Worm (Caenorhabditis elegans) whole organism, L4 larva: ENCODE data around the gene R08C7.8.

ENCODE experiments used
- F44E2.7 ChIP-seq: fragments of 200-800 bp; sonication (Bioruptor generic); IDR thresholded peaks from 2 replicates; pipeline ENCODE4 v2.1.2; 2022; ENCODE audit warnings: missing genetic modification characterization, missing compliant biosample characterization
- T20F7.1 ChIP-seq: fragments of 200-800 bp; sonication (Bioruptor generic); optimal IDR thresholded peaks from 2 replicates; lab custom pipeline; 2018; ENCODE audit warnings: mild to moderate bottlenecking, missing genetic modification characterization, missing compliant biosample characterization
- Y75B8A.6 ChIP-seq: fragments of 200-800 bp; sonication (Bioruptor generic); IDR thresholded peaks from 2 replicates; pipeline ENCODE4 v1.3.6; 2022; ENCODE audit warnings: missing genetic modification reagents, missing genetic modification characterization, missing compliant biosample characterization
- ZK546.5 ChIP-seq, 2 experiments: sonication (generic microtip); optimal IDR thresholded peaks; 2 replicates each; lab custom pipeline; 2017; ENCODE audit warnings: missing biosample characterization in 2 of 2, missing genetic modification characterization in 2 of 2
- aha-1 ChIP-seq: fragments of 150-350 bp; peaks from one replicate; lab custom pipeline; 2014; ENCODE audit warnings: missing biosample characterization, missing genetic modification characterization
- arid-1 ChIP-seq: fragments of 200-800 bp; sonication (Bioruptor generic); conservative IDR thresholded peaks from 2 replicates; pipeline ENCODE4 v1.3.6; 2022; ENCODE audit warnings: missing genetic modification reagents, missing genetic modification characterization, missing compliant biosample characterization
- attf-4 ChIP-seq: sonication (generic microtip); optimal IDR thresholded peaks from 3 replicates; lab custom pipeline; 2017; ENCODE audit warnings: missing biosample characterization, missing genetic modification characterization
- ceh-82 ChIP-seq: sonication (generic microtip); optimal IDR thresholded peaks from 2 replicates; lab custom pipeline; 2017; ENCODE audit warnings: missing biosample characterization, missing genetic modification characterization
- cey-2 ChIP-seq: sonication (generic microtip); optimal IDR thresholded peaks from 3 replicates; lab custom pipeline; 2017; ENCODE audit warnings: missing genetic modification characterization, mild to moderate bottlenecking, missing compliant biosample characterization, antibody characterized with exemption, borderline replicate concordance; ENCODE audit not compliant: insufficient read depth
- dmd-8 ChIP-seq: fragments of 200-800 bp; sonication (Bioruptor generic); IDR thresholded peaks from 2 replicates; pipeline ENCODE4 v1.3.6; 2022; ENCODE audit warnings: missing genetic modification characterization, missing compliant biosample characterization
- dpl-1 ChIP-seq: fragments of 150-350 bp; optimal IDR thresholded peaks from 2 replicates; lab custom pipeline; 2014; ENCODE audit warnings: missing biosample characterization, missing genetic modification reagents, missing genetic modification characterization
- dve-1 ChIP-seq: sonication (generic microtip); optimal IDR thresholded peaks from 2 replicates; lab custom pipeline; 2017; ENCODE audit warnings: antibody characterized with exemption, mild to moderate bottlenecking, missing genetic modification characterization, missing compliant biosample characterization; ENCODE audit not compliant: insufficient read depth
- fkh-10 ChIP-seq: fragments of 150-350 bp; optimal IDR thresholded peaks from 2 replicates; lab custom pipeline; 2014; ENCODE audit warnings: missing biosample characterization, missing genetic modification reagents, missing genetic modification characterization
- fos-1 ChIP-seq: fragments of 150-350 bp; optimal IDR thresholded peaks from 2 replicates; lab custom pipeline; 2014; ENCODE audit warnings: missing biosample characterization, missing genetic modification characterization
- gei-8 ChIP-seq: fragments of 200-800 bp; sonication (Bioruptor generic); optimal IDR thresholded peaks from 2 replicates; lab custom pipeline; 2018; ENCODE audit warnings: mild to moderate bottlenecking, missing genetic modification characterization, missing compliant biosample characterization
- hif-1 ChIP-seq, 2 experiments: sonication (generic microtip); optimal IDR thresholded peaks; 2 replicates each; lab custom pipeline; 2016 to 2017; ENCODE audit warnings: missing compliant biosample characterization in 2 of 2, missing genetic modification characterization in 2 of 2, missing genetic modification reagents in 2 of 2, missing genotype in 2 of 2, mild to moderate bottlenecking in 1 of 2
- hlh-11 ChIP-seq: fragments of 200-800 bp; sonication (Bioruptor generic); optimal IDR thresholded peaks from 2 replicates; lab custom pipeline; 2018; ENCODE audit warnings: mild to moderate bottlenecking, missing genetic modification characterization, missing compliant biosample characterization
- hlh-30 ChIP-seq: sonication (generic microtip); optimal IDR thresholded peaks from 2 replicates; lab custom pipeline; 2017; ENCODE audit warnings: antibody characterized with exemption, mild to moderate bottlenecking, missing genetic modification characterization, missing compliant biosample characterization; ENCODE audit not compliant: insufficient read depth
- hmg-1.1 ChIP-seq: fragments of 200-800 bp; sonication (Bioruptor generic); IDR thresholded peaks from 2 replicates; pipeline ENCODE4 v1.3.6; 2022; ENCODE audit warnings: missing genetic modification reagents, missing genetic modification characterization, missing compliant biosample characterization
- lin-13 ChIP-seq: fragments of 150-350 bp; optimal IDR thresholded peaks from 2 replicates; lab custom pipeline; 2014; ENCODE audit warnings: missing biosample characterization, missing genetic modification reagents, missing genetic modification characterization
- lin-38 ChIP-seq: fragments of 200-800 bp; sonication (Bioruptor generic); IDR thresholded peaks from 2 replicates; pipeline ENCODE4 v1.3.6; 2022; ENCODE audit warnings: missing genetic modification reagents, missing genetic modification characterization, missing compliant biosample characterization
- lin-39 ChIP-seq: fragments of 150-350 bp; optimal IDR thresholded peaks from 2 replicates; lab custom pipeline; 2014; ENCODE audit warnings: missing biosample characterization, missing genetic modification reagents, missing genetic modification characterization
- lsy-2 ChIP-seq, 2 experiments: fragments of 150-350 bp in 1 of 2; sonication (generic microtip) in 1 of 2; optimal IDR thresholded peaks; 2 replicates each; lab custom pipeline; 2014 to 2017; ENCODE audit warnings: missing biosample characterization in 2 of 2, missing genetic modification characterization in 2 of 2
- madf-9 ChIP-seq: fragments of 200-800 bp; sonication (Bioruptor generic); conservative IDR thresholded peaks from 2 replicates; pipeline ENCODE4 v1.3.6; 2022; ENCODE audit warnings: missing genetic modification reagents, missing genetic modification characterization, missing compliant biosample characterization
- mdl-1 ChIP-seq, 2 experiments: fragments of 150-350 bp in 1 of 2; sonication (generic microtip) in 1 of 2; optimal IDR thresholded peaks; 2 replicates each; lab custom pipeline; 2014 to 2017; ENCODE audit warnings: missing biosample characterization in 2 of 2, missing genetic modification characterization in 2 of 2
- mep-1 ChIP-seq: fragments of 150-350 bp; sonication (generic microtip); optimal IDR thresholded peaks from 3 replicates; lab custom pipeline; 2014; ENCODE audit warnings: missing biosample characterization, missing genetic modification characterization
- mes-2 ChIP-seq: sonication (generic microtip); optimal IDR thresholded peaks from 2 replicates; lab custom pipeline; 2016; ENCODE audit warnings: missing genotype, mild to moderate bottlenecking, missing genetic modification characterization, missing compliant biosample characterization; ENCODE audit not compliant: poor library complexity, severe bottlenecking
- nhr-10 ChIP-seq: fragments of 150-350 bp; optimal IDR thresholded peaks from 2 replicates; lab custom pipeline; 2014; ENCODE audit warnings: missing biosample characterization, missing genetic modification characterization
- nhr-111 ChIP-seq: fragments of 200-800 bp; sonication (Bioruptor generic); optimal IDR thresholded peaks from 2 replicates; lab custom pipeline; 2018; ENCODE audit warnings: mild to moderate bottlenecking, missing genetic modification characterization, missing compliant biosample characterization
- nhr-237 ChIP-seq: sonication (generic microtip); optimal IDR thresholded peaks from 2 replicates; lab custom pipeline; 2017; ENCODE audit warnings: missing biosample characterization, missing genetic modification characterization
- nhr-25 ChIP-seq: sonication (generic microtip); optimal IDR thresholded peaks from 2 replicates; lab custom pipeline; 2017; ENCODE audit warnings: missing genetic modification characterization, mild to moderate bottlenecking, missing compliant biosample characterization, antibody characterized with exemption, moderate library complexity, borderline replicate concordance; ENCODE audit not compliant: insufficient read depth
- nhr-28 ChIP-seq: fragments of 150-350 bp; optimal IDR thresholded peaks from 2 replicates; lab custom pipeline; 2014; ENCODE audit warnings: missing biosample characterization, missing genetic modification characterization
- nhr-42 ChIP-seq: fragments of 200-800 bp; sonication (Bioruptor generic); IDR thresholded peaks from 2 replicates; pipeline ENCODE4 v1.3.6; 2022; ENCODE audit warnings: missing genetic modification characterization, missing compliant biosample characterization
- nhr-48 ChIP-seq: sonication (generic microtip); optimal IDR thresholded peaks from 2 replicates; lab custom pipeline; 2016; ENCODE audit warnings: mild to moderate bottlenecking, missing genetic modification characterization, missing compliant biosample characterization
- php-3 ChIP-seq: fragments of 200-800 bp; sonication (Bioruptor generic); IDR thresholded peaks from 2 replicates; pipeline ENCODE4 v1.3.6; 2022; ENCODE audit warnings: missing genetic modification reagents, missing genetic modification characterization, missing compliant biosample characterization
- saeg-2 ChIP-seq: fragments of 200-800 bp; sonication (Bioruptor generic); IDR thresholded peaks from 2 replicates; pipeline ENCODE4 v1.3.6; 2022; ENCODE audit warnings: missing genetic modification reagents, missing genetic modification characterization, missing compliant biosample characterization
- skn-1 ChIP-seq: fragments of 150-350 bp; optimal IDR thresholded peaks from 2 replicates; lab custom pipeline; 2014; ENCODE audit warnings: missing biosample characterization, missing genetic modification characterization
- snpc-4 ChIP-seq: fragments of 150-350 bp; optimal IDR thresholded peaks from 2 replicates; lab custom pipeline; 2014; ENCODE audit warnings: missing biosample characterization, missing genetic modification characterization
- tra-1 ChIP-seq: fragments of 200-800 bp; sonication (Bioruptor generic); IDR thresholded peaks from 2 replicates; pipeline ENCODE4 v1.3.6; 2022; ENCODE audit warnings: missing genetic modification reagents, missing genetic modification characterization, missing compliant biosample characterization
- unc-130 ChIP-seq: sonication (generic microtip); optimal IDR thresholded peaks from 2 replicates; lab custom pipeline; 2016; ENCODE audit warnings: missing genetic modification reagents, missing genetic modification characterization, missing compliant biosample characterization
- unc-39 ChIP-seq: sonication (generic microtip); optimal IDR thresholded peaks from 2 replicates; lab custom pipeline; 2017; ENCODE audit warnings: missing biosample characterization, missing genetic modification characterization
- unc-62 ChIP-seq, 3 experiments: fragments of 150-350 bp in 1 of 3; sonication (generic microtip); optimal IDR thresholded peaks in 2 of 3; peaks in 1 of 3; 1 replicate in 1 of 3; 2 replicates in 2 of 3; lab custom pipeline; 2014 to 2017; ENCODE audit warnings: missing biosample characterization in 3 of 3, missing genetic modification characterization in 3 of 3, missing genetic modification reagents in 3 of 3, missing genotype in 1 of 3
- vab-7 ChIP-seq: fragments of 200-800 bp; sonication (Bioruptor generic); IDR thresholded peaks from 2 replicates; pipeline ENCODE4 v1.3.6; 2022; ENCODE audit warnings: missing genetic modification reagents, missing genetic modification characterization, missing compliant biosample characterization
- zip-11 ChIP-seq: fragments of 200-800 bp; sonication (Bioruptor generic); IDR thresholded peaks from 2 replicates; pipeline ENCODE4 v1.3.6; 2022; ENCODE audit warnings: missing genetic modification characterization, missing compliant biosample characterization
- ztf-11 ChIP-seq: fragments of 150-350 bp; optimal IDR thresholded peaks from 2 replicates; lab custom pipeline; 2014; ENCODE audit warnings: missing biosample characterization, missing genetic modification characterization
- ztf-7 ChIP-seq: fragments of 150-350 bp; optimal IDR thresholded peaks from 2 replicates; lab custom pipeline; 2014; ENCODE audit warnings: missing biosample characterization, missing genetic modification characterization

Gene R08C7.8

DNA sequence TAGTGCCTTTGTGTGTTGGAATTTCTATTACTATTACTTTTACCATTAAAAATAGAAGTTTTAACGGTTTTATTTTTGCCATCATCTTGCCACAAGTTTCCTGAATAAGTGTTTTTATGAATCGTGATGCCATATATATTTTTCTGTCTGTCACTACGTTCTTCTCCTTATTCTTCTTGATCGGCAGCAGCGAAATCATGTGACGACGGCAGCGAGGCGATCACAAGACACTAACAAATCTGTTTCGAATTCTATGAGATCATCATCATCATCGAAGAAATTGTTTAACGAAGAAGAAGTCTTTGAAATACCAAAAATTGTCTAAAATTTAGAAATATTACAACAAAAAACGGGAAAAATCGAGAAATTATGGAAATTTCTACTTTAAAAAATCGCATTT lies 31.9 kb downstream of the R08C7.8 start:
- TF ChIP-seq fkh-10 (GFP tag; lab: Kevin White, UChicago): no peak
- TF ChIP-seq zip-11: no peak
- peak; percentile 66 for TF ChIP-seq dve-1 (tag; lab: Kevin White, UChicago)
- TF ChIP-seq mdl-1 (tag; optimal IDR thresholded peaks at IDR 0.05; lab: Kevin White, UChicago): peak in 1 of 2 experiments; percentile 28
- TF ChIP-seq hlh-11 (tag; lab: Kevin White, UChicago): peak; percentile 67
- peak; percentile 4 for TF ChIP-seq nhr-25 (tag; lab: Kevin White, UChicago)
- peak; percentile 91 for TF ChIP-seq hlh-30
- TF ChIP-seq lsy-2 (tag; optimal IDR thresholded peaks at IDR 0.05; lab: Kevin White, UChicago): peak in 1 of 2 experiments; percentile 52
- TF ChIP-seq T20F7.1 (GFP tag; lab: Kevin White, UChicago): peak; percentile 18
- TF ChIP-seq aha-1 (tag; lab: Kevin White, UChicago): peak; percentile 32
- no peak for TF ChIP-seq fos-1 (tag; lab: Kevin White, UChicago)
- no peak for TF ChIP-seq nhr-10 (tag; lab: Kevin White, UChicago)
- TF ChIP-seq hif-1 (tag; optimal IDR thresholded peaks at IDR 0.05; lab: Kevin White, UChicago): peak in 1 of 2 experiments; percentile 3
- TF ChIP-seq dpl-1 (GFP tag; lab: Kevin White, UChicago): peak; percentile 20
- no peak for TF ChIP-seq nhr-237
- TF ChIP-seq Y75B8A.6 (GFP tag; lab: Robert Waterston, UW): no peak
- peak; percentile 60 for TF ChIP-seq nhr-28 (tag; lab: Kevin White, UChicago)
- no peak for TF ChIP-seq saeg-2
- TF ChIP-seq dmd-8 (GFP tag; lab: Robert Waterston, UW): no peak
- TF ChIP-seq mep-1: peak; percentile 66
- no peak for TF ChIP-seq vab-7 (GFP tag; lab: Robert Waterston, UW)
- TF ChIP-seq skn-1 (tag; lab: Kevin White, UChicago): no peak
- TF ChIP-seq, all 104 proteins: peak for 12

DNA sequence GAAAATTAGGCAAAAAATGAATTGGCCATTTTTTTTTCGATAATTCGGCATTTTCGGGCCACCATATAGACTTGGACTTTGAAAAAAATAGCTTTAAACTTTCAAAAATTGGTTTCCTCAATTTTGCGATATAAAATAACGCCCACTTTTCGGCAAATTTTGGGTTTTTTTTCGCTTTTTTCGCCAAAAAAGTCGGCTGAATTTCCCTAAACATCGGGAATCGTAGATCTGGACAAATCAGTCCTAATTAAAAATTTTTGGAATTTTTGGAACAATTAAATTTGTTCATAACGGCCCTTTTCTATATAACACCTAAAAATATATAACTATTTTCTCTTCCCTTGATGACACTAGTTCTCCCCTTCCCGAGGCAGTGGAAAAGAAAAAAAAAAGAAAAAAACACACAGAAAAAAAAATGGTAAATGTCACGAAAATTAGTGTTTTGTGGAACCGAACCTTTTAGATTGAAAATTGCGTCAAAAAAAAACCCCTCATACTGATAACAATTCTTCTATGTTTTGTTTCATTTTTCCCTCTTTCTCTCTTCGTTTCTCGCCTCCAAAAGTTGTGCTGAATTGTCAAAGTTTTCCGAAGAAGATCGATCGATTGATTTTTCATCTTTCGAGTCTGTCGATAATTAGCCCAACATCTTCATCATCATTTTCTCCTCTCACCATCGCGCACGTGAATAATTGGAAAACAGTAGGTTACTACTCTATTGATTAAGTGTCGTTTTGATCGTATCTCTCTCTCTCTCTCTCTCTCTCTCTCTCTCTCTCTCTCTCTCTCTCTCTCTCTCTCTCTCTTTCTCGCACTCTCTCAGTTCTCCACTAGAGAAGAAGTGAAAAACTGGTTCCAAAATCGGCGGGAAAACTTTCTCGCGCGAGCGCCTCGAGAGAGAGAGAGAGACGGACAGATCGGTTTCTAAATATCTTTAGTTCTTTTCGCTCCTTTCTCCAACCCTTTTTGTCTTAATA lies 33.7 kb downstream of the R08C7.8 start, which contains the start of gene Y24D9A.6:
Gene Y24D9A.6, minus strand, starts transcription at position 51 of the 977 bp plus-strand sequence.
- TF ChIP-seq hmg-1.1 (GFP tag; lab: Robert Waterston, UW) (peak; percentile 13; the same call in 1 of the 2 replicates), tra-1 (GFP tag; lab: Robert Waterston, UW) (peak; percentile 35; the same call in 1 of the 2 replicates), ztf-7 (tag; lab: Kevin White, UChicago) (no peak), fos-1 (tag; lab: Kevin White, UChicago) (no peak), nhr-28 (tag; lab: Kevin White, UChicago) (peak; percentile 69), mdl-1 (tag; optimal IDR thresholded peaks at IDR 0.05; lab: Kevin White, UChicago) (peak; percentile 19 to 81), madf-9 (GFP tag; lab: Robert Waterston, UW) (no peak), unc-39 (no peak), nhr-111 (GFP tag; lab: Kevin White, UChicago) (no peak), lin-39 (no peak), unc-130 (GFP tag; lab: Kevin White, UChicago) (no peak), hlh-11 (tag; lab: Kevin White, UChicago) (peak; percentile 88), attf-4 (tag; lab: Kevin White, UChicago) (no peak), fkh-10 (GFP tag; lab: Kevin White, UChicago) (no peak), ceh-82 (no peak), nhr-42 (GFP tag; lab: Robert Waterston, UW) (no peak), arid-1 (GFP tag; lab: Robert Waterston, UW) (no peak), lin-38 (peak; percentile 13; the same call in 1 of the 2 replicates), ztf-11 (tag; lab: Kevin White, UChicago) (no peak), F44E2.7 (no peak), ZK546.5 (tag; optimal IDR thresholded peaks at IDR 0.05; lab: Kevin White, UChicago) (no peak), snpc-4 (tag; lab: Kevin White, UChicago) (no peak), mes-2 (tag; lab: Kevin White, UChicago) (peak; percentile 36), gei-8 (no peak), lin-13 (GFP tag; lab: Kevin White, UChicago) (no peak), php-3 (GFP tag; lab: Robert Waterston, UW) (no peak), unc-62 (GFP tag; optimal IDR thresholded peaks at IDR 0.05 in 1 of 2; lab: Kevin White, UChicago) (peak in 1 of 2 experiments; percentile 99), unc-62 (tag; optimal IDR thresholded peaks at IDR 0.05; lab: Kevin White, UChicago) (no peak), nhr-48 (tag; lab: Kevin White, UChicago) (peak; percentile 11), cey-2 (tag; lab: Kevin White, UChicago) (peak; percentile 23)
